Fruit fly (Drosophila melanogaster): ENCODE results near the gene CG42780.

DNA sequence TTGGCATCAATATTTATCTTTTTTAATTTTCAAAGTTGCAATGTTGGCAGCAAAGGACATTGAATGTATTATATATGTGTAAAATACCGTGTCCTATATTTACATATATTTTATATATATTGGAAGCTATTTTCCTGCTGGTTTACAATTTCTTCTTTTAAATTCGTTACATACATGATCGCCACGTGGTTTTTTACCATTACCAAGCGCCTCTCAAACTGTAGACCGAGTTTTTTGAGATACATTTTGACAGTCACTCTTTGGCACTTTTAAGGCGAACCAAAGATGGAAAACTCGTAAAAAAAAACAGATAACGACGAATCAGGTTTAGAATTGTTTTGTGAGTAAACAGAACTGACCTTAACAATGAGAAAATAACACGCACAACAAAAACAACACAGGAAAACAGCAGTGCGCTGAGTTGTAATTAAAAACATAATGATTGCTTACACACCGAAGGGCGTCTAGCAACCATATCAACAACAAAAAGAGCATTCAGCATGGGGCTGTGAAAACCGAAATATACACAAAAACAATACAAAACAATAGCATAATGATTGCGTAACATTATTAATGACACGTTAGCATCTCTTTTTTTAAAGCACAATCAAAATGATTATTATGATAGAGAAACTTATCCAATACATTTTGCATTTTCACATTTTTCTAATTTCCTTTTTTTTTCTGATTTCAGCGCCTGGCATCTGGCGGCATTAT is 7.8 kb upstream of the CG42780 start:
- no peak for TF ChIP-seq kay (GFP tag; optimal IDR thresholded peaks at IDR 0.05)
- no peak for TF ChIP-seq stwl (tag; optimal IDR thresholded peaks at IDR 0.05)
- TF ChIP-seq CG5953 (GFP tag; IDR thresholded peaks at IDR 0.05), result no peak
- TF ChIP-seq CG12299 (tag; optimal IDR thresholded peaks at IDR 0.05), result no peak
- TF ChIP-seq CG3065 (GFP tag; optimal IDR thresholded peaks at IDR 0.05), result no peak
- TF ChIP-seq Gug (GFP tag; IDR thresholded peaks at IDR 0.05), result no peak
- TF ChIP-seq h (optimal IDR thresholded peaks at IDR 0.05), result no peak
- TF ChIP-seq salm (tag; optimal IDR thresholded peaks at IDR 0.05), result no peak
- no peak for TF ChIP-seq maf-S (GFP tag; optimal IDR thresholded peaks at IDR 0.05)
